Fruit fly (Drosophila melanogaster) whole organism, prepupa: ENCODE data around the gene Tgt.

Source experiments
- Blimp-1 ChIP-seq: fragments of 200-800 bp; sonication (Bioruptor generic); optimal IDR thresholded peaks from 3 replicates; lab custom pipeline; 2017; ENCODE audit warnings: missing biosample characterization, missing genetic modification characterization, mild to moderate bottlenecking, moderate library complexity, missing genetic modification reagents
- CG10631 ChIP-seq: fragments of 200-800 bp; sonication (Bioruptor generic); optimal IDR thresholded peaks from 2 replicates; lab custom pipeline; 2016; ENCODE audit warnings: missing biosample characterization, missing genetic modification characterization
- CG10669 ChIP-seq: fragments of 200-800 bp; sonication (Bioruptor generic); optimal IDR thresholded peaks from 3 replicates; lab custom pipeline; 2018; ENCODE audit warnings: missing biosample characterization, mild to moderate bottlenecking, missing genetic modification characterization, moderate library complexity
- CG11294 ChIP-seq: fragments of 200-800 bp; sonication (Bioruptor generic); IDR thresholded peaks from 2 replicates; pipeline ENCODE4 v1.3.6; 2022; ENCODE audit warnings: missing biosample characterization, missing genetic modification characterization
- CG11762 ChIP-seq: fragments of 200-800 bp; sonication (Bioruptor generic); optimal IDR thresholded peaks from 3 replicates; lab custom pipeline; 2016; ENCODE audit warnings: missing biosample characterization, missing genetic modification characterization; ENCODE audit not compliant: insufficient read depth
- CG11902 ChIP-seq: fragments of 200-800 bp; sonication (Bioruptor generic); optimal IDR thresholded peaks from 3 replicates; lab custom pipeline; 2016; ENCODE audit warnings: missing biosample characterization, missing genetic modification characterization
- CG15336 ChIP-seq: fragments of 200-800 bp; sonication (Bioruptor generic); IDR thresholded peaks from 2 replicates; pipeline ENCODE4 v1.3.6; 2022; ENCODE audit warnings: missing biosample characterization, missing genetic modification characterization
- CG1621 ChIP-seq: fragments of 200-800 bp; sonication (Bioruptor generic); optimal IDR thresholded peaks from 3 replicates; lab custom pipeline; 2018; ENCODE audit warnings: missing biosample characterization, mild to moderate bottlenecking, missing genetic modification characterization
- CG16779 ChIP-seq: fragments of 200-800 bp; sonication (Bioruptor generic); optimal IDR thresholded peaks from 3 replicates; lab custom pipeline; 2017; ENCODE audit warnings: missing biosample characterization, mild to moderate bottlenecking, missing genetic modification characterization
- CG3032 ChIP-seq: fragments of 200-800 bp; optimal IDR thresholded peaks from 2 replicates; lab custom pipeline; 2019; ENCODE audit warnings: missing biosample characterization, mild to moderate bottlenecking, missing genetic modification characterization, moderate library complexity
- CG31627 ChIP-seq: fragments of 200-800 bp; sonication (Bioruptor generic); optimal IDR thresholded peaks from 3 replicates; lab custom pipeline; 2016; ENCODE audit warnings: missing biosample characterization, missing genetic modification characterization
- CG32006 ChIP-seq: fragments of 200-800 bp; sonication (Bioruptor generic); optimal IDR thresholded peaks from 3 replicates; lab custom pipeline; 2017; ENCODE audit warnings: missing biosample characterization, mild to moderate bottlenecking, missing genetic modification characterization
- CG4318 ChIP-seq: fragments of 200-800 bp; sonication (Bioruptor generic); optimal IDR thresholded peaks from 3 replicates; lab custom pipeline; 2017; ENCODE audit warnings: missing biosample characterization, mild to moderate bottlenecking, missing genetic modification characterization
- CG6163 ChIP-seq: fragments of 200-800 bp; sonication (Bioruptor generic); IDR thresholded peaks from 3 replicates; pipeline ENCODE4 v1.3.6; 2022; ENCODE audit warnings: missing biosample characterization, missing genetic modification characterization
- CG6792 ChIP-seq: fragments of 200-800 bp; sonication (Bioruptor generic); optimal IDR thresholded peaks from 3 replicates; lab custom pipeline; 2016; ENCODE audit warnings: missing biosample characterization, missing genetic modification characterization
- CG6808 ChIP-seq: fragments of 200-800 bp; sonication (Bioruptor generic); optimal IDR thresholded peaks from 3 replicates; lab custom pipeline; 2017; ENCODE audit warnings: missing biosample characterization, missing genetic modification characterization, mild to moderate bottlenecking, moderate library complexity, missing genetic modification reagents
- CG6854 ChIP-seq: fragments of 200-800 bp; sonication (Bioruptor generic); optimal IDR thresholded peaks from 2 replicates; lab custom pipeline; 2017; ENCODE audit warnings: missing biosample characterization, mild to moderate bottlenecking, missing genetic modification characterization
- CG7368 ChIP-seq: fragments of 200-800 bp; sonication (Bioruptor generic); optimal IDR thresholded peaks from 3 replicates; lab custom pipeline; 2016; ENCODE audit warnings: missing biosample characterization, missing genetic modification characterization
- CG8119 ChIP-seq: fragments of 200-800 bp; sonication (Bioruptor generic); IDR thresholded peaks from 3 replicates; pipeline ENCODE4 v1.3.6; 2022; ENCODE audit warnings: missing biosample characterization, missing genetic modification characterization
- CG8319 ChIP-seq: fragments of 200-800 bp; sonication (Bioruptor generic); optimal IDR thresholded peaks from 3 replicates; lab custom pipeline; 2016; ENCODE audit warnings: missing biosample characterization, missing genetic modification characterization
- CG8632 ChIP-seq: fragments of 200-800 bp; sonication (Bioruptor generic); optimal IDR thresholded peaks from 3 replicates; lab custom pipeline; 2016; ENCODE audit warnings: missing biosample characterization, missing genetic modification characterization
- CG9139 ChIP-seq: fragments of 200-800 bp; sonication (Bioruptor generic); optimal IDR thresholded peaks from 3 replicates; lab custom pipeline; 2017; ENCODE audit warnings: missing biosample characterization, mild to moderate bottlenecking, missing genetic modification characterization
- Eip75B ChIP-seq: fragments of 200-800 bp; sonication (Bioruptor generic); optimal IDR thresholded peaks from 3 replicates; lab custom pipeline; 2016; ENCODE audit warnings: missing biosample characterization, missing genetic modification characterization
- Eip78C ChIP-seq: fragments of 200-800 bp; sonication (Bioruptor generic); peaks from one replicate; lab custom pipeline; 2016; ENCODE audit warnings: missing biosample characterization, missing genetic modification characterization
- Ets21C ChIP-seq: fragments of 200-800 bp; sonication (Bioruptor generic); optimal IDR thresholded peaks from 3 replicates; lab custom pipeline; 2016; ENCODE audit warnings: missing biosample characterization, missing genetic modification characterization
- Ets96B ChIP-seq: fragments of 200-800 bp; optimal IDR thresholded peaks from 2 replicates; lab custom pipeline; 2019; ENCODE audit warnings: missing biosample characterization, mild to moderate bottlenecking, missing genetic modification characterization, moderate library complexity
- Gug ChIP-seq: fragments of 200-800 bp; sonication (Bioruptor generic); IDR thresholded peaks from 2 replicates; pipeline ENCODE4 v1.3.6; 2022; ENCODE audit warnings: missing biosample characterization, missing genetic modification characterization
- Hr38 ChIP-seq: sonication (Bioruptor generic); optimal IDR thresholded peaks from 2 replicates; lab custom pipeline; 2016; ENCODE audit warnings: missing biosample characterization, missing genetic modification characterization
- Hr39 ChIP-seq: fragments of 200-800 bp; sonication (Bioruptor generic); optimal IDR thresholded peaks from 2 replicates; lab custom pipeline; 2016; ENCODE audit warnings: missing biosample characterization, missing genetic modification characterization
- Hr4 ChIP-seq: fragments of 200-800 bp; sonication (Bioruptor generic); optimal IDR thresholded peaks from 3 replicates; lab custom pipeline; 2016; ENCODE audit warnings: missing biosample characterization, missing genetic modification characterization
- Lpt ChIP-seq: fragments of 200-800 bp; sonication (Bioruptor generic); optimal IDR thresholded peaks from 3 replicates; lab custom pipeline; 2016; ENCODE audit warnings: missing biosample characterization, missing genetic modification characterization
- OdsH ChIP-seq: fragments of 200-800 bp; sonication (Bioruptor generic); optimal IDR thresholded peaks from 3 replicates; lab custom pipeline; 2016; ENCODE audit warnings: missing biosample characterization, missing genetic modification characterization
- Sox102F ChIP-seq: fragments of 200-800 bp; sonication (Bioruptor generic); optimal IDR thresholded peaks from 2 replicates; lab custom pipeline; 2016; ENCODE audit warnings: missing biosample characterization, mild to moderate bottlenecking, missing genetic modification characterization
- Sox14 ChIP-seq: fragments of 200-800 bp; sonication (Bioruptor generic); optimal IDR thresholded peaks from 3 replicates; lab custom pipeline; 2016; ENCODE audit warnings: missing biosample characterization, missing genetic modification characterization
- Sox15 ChIP-seq: fragments of 200-800 bp; sonication (Bioruptor generic); optimal IDR thresholded peaks from 3 replicates; lab custom pipeline; 2016; ENCODE audit warnings: missing biosample characterization, missing genetic modification characterization
- acj6 ChIP-seq: fragments of 200-800 bp; sonication (Bioruptor generic); optimal IDR thresholded peaks from 3 replicates; lab custom pipeline; 2016; ENCODE audit warnings: missing biosample characterization, missing genetic modification characterization
- cyc ChIP-seq: fragments of 200-800 bp; sonication (Bioruptor generic); optimal IDR thresholded peaks from 3 replicates; lab custom pipeline; 2016; ENCODE audit warnings: missing biosample characterization, missing genetic modification characterization
- dac ChIP-seq: fragments of 200-800 bp; sonication (Bioruptor generic); optimal IDR thresholded peaks from 2 replicates; lab custom pipeline; 2017; ENCODE audit warnings: missing biosample characterization, mild to moderate bottlenecking, missing genetic modification characterization
- dsx ChIP-seq: fragments of 200-800 bp; optimal IDR thresholded peaks from 3 replicates; lab custom pipeline; 2019; ENCODE audit warnings: missing biosample characterization, mild to moderate bottlenecking, missing genetic modification characterization, moderate library complexity; ENCODE audit not compliant: poor library complexity, severe bottlenecking
- esn ChIP-seq: fragments of 200-800 bp; sonication (Bioruptor generic); optimal IDR thresholded peaks from 2 replicates; lab custom pipeline; 2016; ENCODE audit warnings: missing biosample characterization, mild to moderate bottlenecking, missing genetic modification characterization, moderate library complexity
- fkh ChIP-seq: fragments of 200-800 bp; sonication (Bioruptor generic); optimal IDR thresholded peaks from 3 replicates; lab custom pipeline; 2017; ENCODE audit warnings: missing biosample characterization, mild to moderate bottlenecking, missing genetic modification characterization, moderate library complexity
- lz ChIP-seq: fragments of 200-800 bp; sonication (Bioruptor generic); optimal IDR thresholded peaks from 3 replicates; lab custom pipeline; 2016; ENCODE audit warnings: missing biosample characterization, missing genetic modification characterization
- net ChIP-seq: fragments of 200-800 bp; sonication (Bioruptor generic); optimal IDR thresholded peaks from 3 replicates; lab custom pipeline; 2016; ENCODE audit warnings: missing biosample characterization, missing genetic modification characterization
- pdm3 ChIP-seq: fragments of 200-800 bp; sonication (Bioruptor generic); optimal IDR thresholded peaks from 3 replicates; lab custom pipeline; 2016; ENCODE audit warnings: missing biosample characterization, missing genetic modification characterization
- salr ChIP-seq, 2 experiments: fragments of 200-800 bp; sonication (Bioruptor generic); optimal IDR thresholded peaks; 3 replicates each; lab custom pipeline; 2016 to 2018; ENCODE audit warnings: missing biosample characterization in 2 of 2, missing genetic modification characterization in 2 of 2, mild to moderate bottlenecking in 1 of 2
- spab ChIP-seq: fragments of 200-800 bp; sonication (Bioruptor generic); optimal IDR thresholded peaks from 2 replicates; lab custom pipeline; 2017; ENCODE audit warnings: missing biosample characterization, mild to moderate bottlenecking, missing genetic modification characterization, missing genetic modification reagents
- ss ChIP-seq, 2 experiments: fragments of 200-800 bp; sonication (Bioruptor generic); optimal IDR thresholded peaks; 2 replicates in 1 of 2; 3 replicates in 1 of 2; lab custom pipeline; 2017 to 2018; ENCODE audit warnings: mild to moderate bottlenecking in 2 of 2, missing biosample characterization in 2 of 2, missing genetic modification characterization in 2 of 2, moderate library complexity in 1 of 2
- svp ChIP-seq: fragments of 200-800 bp; sonication (Bioruptor generic); peaks from one replicate; lab custom pipeline; 2016; ENCODE audit warnings: missing biosample characterization, missing genetic modification characterization
- topi ChIP-seq: fragments of 200-800 bp; sonication (Bioruptor generic); optimal IDR thresholded peaks from 3 replicates; lab custom pipeline; 2016; ENCODE audit warnings: missing biosample characterization, missing genetic modification characterization
- vri ChIP-seq: fragments of 200-800 bp; sonication (Bioruptor generic); optimal IDR thresholded peaks from 3 replicates; lab custom pipeline; 2016; ENCODE audit warnings: missing biosample characterization, mild to moderate bottlenecking, missing genetic modification characterization

Gene Tgt

dm6 chr2L:1203915-1204314 is 20.1 kb downstream of the Tgt start, which contains the start of gene CG14342 (continued):
- no peak for TF ChIP-seq spab
- no peak for TF ChIP-seq CG6163 (GFP tag; lab: Robert Waterston, UW)
- no peak for TF ChIP-seq ss (GFP tag; optimal IDR thresholded peaks at IDR 0.05; lab: Kevin White, UChicago)

dm6 chr2L:1207432-1207831 is 23.6 kb downstream of the Tgt start:
- no peak for TF ChIP-seq CG31627 (GFP tag; lab: Kevin White, UChicago)
- TF ChIP-seq CG8632: no peak
- TF ChIP-seq esn (GFP tag; lab: Kevin White, UChicago): peak; percentile 34
- TF ChIP-seq vri (GFP tag; lab: Kevin White, UChicago): no peak
- TF ChIP-seq Eip75B (GFP tag; lab: Kevin White, UChicago): no peak
- no peak for TF ChIP-seq CG11762 (GFP tag; lab: Kevin White, UChicago)
- TF ChIP-seq CG4318 (GFP tag; lab: Kevin White, UChicago): no peak
- TF ChIP-seq cyc (GFP tag; lab: Kevin White, UChicago): no peak
- no peak for TF ChIP-seq ss (GFP tag; optimal IDR thresholded peaks at IDR 0.05; lab: Kevin White, UChicago)
- TF ChIP-seq CG11294 (GFP tag; lab: Robert Waterston, UW): no peak
- no peak for TF ChIP-seq net (GFP tag; lab: Kevin White, UChicago)
- no peak for TF ChIP-seq topi (GFP tag; lab: Kevin White, UChicago)
- TF ChIP-seq salr (GFP tag; optimal IDR thresholded peaks at IDR 0.05; lab: Kevin White, UChicago): no peak
- no peak for TF ChIP-seq CG16779 (tag; lab: Kevin White, UChicago)
- TF ChIP-seq Gug (GFP tag; lab: Robert Waterston, UW): no peak
- no peak for TF ChIP-seq dsx
- no peak for TF ChIP-seq Sox15
- no peak for TF ChIP-seq dac
- TF ChIP-seq pdm3 (GFP tag; lab: Kevin White, UChicago): no peak
- no peak for TF ChIP-seq CG8319 (GFP tag; lab: Kevin White, UChicago)
- no peak for TF ChIP-seq CG1621
- no peak for TF ChIP-seq Sox14 (GFP tag; lab: Kevin White, UChicago)
- no peak for TF ChIP-seq Lpt (GFP tag; lab: Kevin White, UChicago)
- peak; percentile 3 for TF ChIP-seq Hr39 (GFP tag; lab: Kevin White, UChicago)
- TF ChIP-seq Eip78C: peak; percentile 48
- TF ChIP-seq CG32006: peak; percentile 17
- TF ChIP-seq Sox102F (GFP tag; lab: Kevin White, UChicago): no peak
- TF ChIP-seq fkh (GFP tag; lab: Kevin White, UChicago): no peak
- no peak for TF ChIP-seq CG7368 (GFP tag; lab: Kevin White, UChicago)
- TF ChIP-seq CG6854 (GFP tag; lab: Kevin White, UChicago): no peak
- no peak for TF ChIP-seq Blimp-1 (GFP tag; lab: Kevin White, UChicago)
- TF ChIP-seq CG6163 (GFP tag; lab: Robert Waterston, UW): no peak
- no peak for TF ChIP-seq Hr38
- TF ChIP-seq CG10631: no peak
- no peak for TF ChIP-seq CG6808 (GFP tag; lab: Kevin White, UChicago)
- no peak for TF ChIP-seq CG6792 (GFP tag; lab: Kevin White, UChicago)
- TF ChIP-seq CG10669 (GFP tag; lab: Kevin White, UChicago): no peak
- TF ChIP-seq CG11902 (GFP tag; lab: Kevin White, UChicago): no peak
- TF ChIP-seq lz (GFP tag; lab: Kevin White, UChicago): no peak
- no peak for TF ChIP-seq Ets21C (GFP tag; lab: Kevin White, UChicago)
- TF ChIP-seq acj6 (GFP tag; lab: Kevin White, UChicago): no peak
- no peak for TF ChIP-seq spab
- no peak for TF ChIP-seq CG15336 (GFP tag; lab: Robert Waterston, UW)
- peak; percentile 19 for TF ChIP-seq Hr4 (GFP tag; lab: Kevin White, UChicago)
- no peak for TF ChIP-seq Ets96B
- TF ChIP-seq CG3032: no peak
- peak; percentile 59 for TF ChIP-seq svp
- TF ChIP-seq CG8119 (GFP tag; lab: Robert Waterston, UW): no peak
- TF ChIP-seq CG9139 (GFP tag; lab: Kevin White, UChicago): no peak
- TF ChIP-seq OdsH (GFP tag; lab: Kevin White, UChicago): peak; percentile 45
